Worm (Caenorhabditis elegans): ENCODE measurements around the gene mup-4.

The mup-4 gene

ce11 chrIII:7489055-7489534, at the start of gene mup-4:
mup-4 (minus strand) TSS chrIII:7489105.
- TF ChIP-seq sea-1 (GFP tag; conservative IDR thresholded peaks at IDR 0.05) (no peak), F13C5.2 (tag; optimal IDR thresholded peaks at IDR 0.05) (no peak), tbx-11 (GFP tag; IDR thresholded peaks at IDR 0.05) (no peak), aly-1 (tag; optimal IDR thresholded peaks at IDR 0.05) (no peak), tra-4 (tag; optimal IDR thresholded peaks at IDR 0.05) (no peak), hmg-4 (GFP tag; optimal IDR thresholded peaks at IDR 0.05) (no peak), B0310.2 (tag; optimal IDR thresholded peaks at IDR 0.05) (no peak), ceh-13 (GFP tag; optimal IDR thresholded peaks at IDR 0.05) (no peak), hnd-1 (tag; optimal IDR thresholded peaks at IDR 0.05) (no peak), ceh-36 (tag; optimal IDR thresholded peaks at IDR 0.05) (no peak), pes-1 (GFP tag; IDR thresholded peaks at IDR 0.05) (no peak), ets-7 (tag; optimal IDR thresholded peaks at IDR 0.05) (no peak)

DNA sequence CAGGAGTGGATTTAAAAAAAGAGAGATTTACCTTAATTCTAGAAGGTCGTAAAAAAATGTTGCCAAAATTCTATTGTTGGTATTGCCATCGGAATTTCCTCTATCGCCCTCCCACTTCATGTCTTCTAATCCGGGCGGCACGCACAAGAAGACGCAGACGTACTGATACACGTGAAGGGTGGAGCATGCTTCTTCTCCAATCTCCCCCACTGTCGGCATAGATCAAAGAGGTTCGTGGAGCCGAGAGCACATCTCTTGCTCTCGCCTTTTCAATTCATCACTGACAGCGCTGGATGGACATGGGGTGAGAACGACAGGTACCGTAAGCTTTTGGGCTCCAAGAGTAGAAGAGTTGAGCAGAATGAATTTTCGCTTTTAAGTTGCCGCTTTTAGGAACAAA, 47.7 kb upstream of the mup-4 start, which contains the start of gene lin-39:
Gene lin-39 (minus strand): TSS at position 74 of the 400 bp plus-strand sequence.
- TF ChIP-seq B0310.2 (tag; optimal IDR thresholded peaks at IDR 0.05) (no peak), sea-1 (GFP tag; conservative IDR thresholded peaks at IDR 0.05) (no peak), ets-7 (tag; optimal IDR thresholded peaks at IDR 0.05) (no peak), scrt-1 (GFP tag; IDR thresholded peaks at IDR 0.05) (no peak), hmg-4 (GFP tag; optimal IDR thresholded peaks at IDR 0.05) (no peak), flt-1 (GFP tag; IDR thresholded peaks at IDR 0.05) (no peak), tra-4 (tag; optimal IDR thresholded peaks at IDR 0.05) (no peak), pes-1 (GFP tag; IDR thresholded peaks at IDR 0.05) (no peak), tbx-37 (GFP tag; conservative IDR thresholded peaks at IDR 0.05) (no peak), ceh-13 (GFP tag; optimal IDR thresholded peaks at IDR 0.05) (no peak), hmbx-1 (tag; optimal IDR thresholded peaks at IDR 0.05) (no peak), aly-1 (tag; optimal IDR thresholded peaks at IDR 0.05) (no peak), tbx-11 (GFP tag; IDR thresholded peaks at IDR 0.05) (no peak), ceh-36 (tag; optimal IDR thresholded peaks at IDR 0.05) (no peak), ama-1 (optimal IDR thresholded peaks at IDR 0.05) (no peak), F13C5.2 (tag; optimal IDR thresholded peaks at IDR 0.05) (no peak), hnd-1 (tag; optimal IDR thresholded peaks at IDR 0.05) (no peak)

- TF ChIP-seq tra-4 (tag; optimal IDR thresholded peaks at IDR 0.05) = no peak
These were observed 46.4 kb upstream of the mup-4 start for ce11 chrIII:7535347-7535746.

DNA sequence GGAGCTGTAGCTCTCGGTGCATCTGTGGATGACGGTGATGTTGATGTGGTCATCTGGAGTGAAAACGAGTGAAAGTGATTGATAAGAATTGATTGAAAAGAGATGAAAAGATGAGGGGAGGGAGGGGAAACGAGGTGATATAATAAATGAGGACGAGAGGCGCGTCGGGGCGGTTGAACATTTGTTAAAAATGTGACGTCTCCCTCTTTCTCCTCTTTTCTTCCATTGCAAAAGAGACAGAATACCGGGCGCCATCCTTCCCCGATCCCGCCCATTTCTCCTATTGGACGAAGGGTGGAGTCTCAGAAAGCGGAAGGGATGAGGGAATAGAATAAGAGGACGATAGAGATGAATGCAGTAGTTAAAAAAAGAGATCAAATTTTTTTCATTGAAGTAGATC, 45.7 kb upstream of the mup-4 start:
- TF ChIP-seq ceh-36 (tag; optimal IDR thresholded peaks at IDR 0.05) = no peak
- no peak for TF ChIP-seq B0310.2 (tag; optimal IDR thresholded peaks at IDR 0.05)
- TF ChIP-seq hnd-1 (tag; optimal IDR thresholded peaks at IDR 0.05) = no peak
- TF ChIP-seq tbx-11 (GFP tag; IDR thresholded peaks at IDR 0.05) = no peak
- TF ChIP-seq tbx-37 (GFP tag; conservative IDR thresholded peaks at IDR 0.05) = no peak
- TF ChIP-seq hmg-4 (GFP tag; optimal IDR thresholded peaks at IDR 0.05) = no peak
- TF ChIP-seq ama-1 (optimal IDR thresholded peaks at IDR 0.05) = no peak
- TF ChIP-seq F13C5.2 (tag; optimal IDR thresholded peaks at IDR 0.05) = no peak
- TF ChIP-seq ceh-13 (GFP tag; optimal IDR thresholded peaks at IDR 0.05) = no peak

DNA sequence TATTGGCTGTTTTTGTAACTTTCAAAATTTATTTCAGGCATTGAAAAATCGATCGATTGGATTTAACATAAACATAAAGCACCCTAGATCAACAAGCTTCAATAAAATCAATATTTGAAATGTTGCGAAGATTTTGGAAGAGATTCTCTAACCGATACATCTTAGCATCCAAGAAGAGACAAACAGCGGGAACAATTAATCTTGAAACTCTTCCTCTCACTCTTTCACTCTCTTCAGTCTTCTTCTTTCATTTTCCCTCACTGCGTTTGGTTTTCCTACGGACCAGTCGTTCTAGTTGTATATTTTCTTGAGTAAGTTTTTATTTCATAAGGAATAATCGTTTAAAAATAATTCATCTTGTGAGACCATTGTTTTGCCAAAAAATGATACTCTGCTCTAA, 44.1 kb upstream of the mup-4 start:
- TF ChIP-seq ets-7 (tag; optimal IDR thresholded peaks at IDR 0.05) (no peak), ama-1 (optimal IDR thresholded peaks at IDR 0.05) (no peak), F13C5.2 (tag; optimal IDR thresholded peaks at IDR 0.05) (no peak)

DNA sequence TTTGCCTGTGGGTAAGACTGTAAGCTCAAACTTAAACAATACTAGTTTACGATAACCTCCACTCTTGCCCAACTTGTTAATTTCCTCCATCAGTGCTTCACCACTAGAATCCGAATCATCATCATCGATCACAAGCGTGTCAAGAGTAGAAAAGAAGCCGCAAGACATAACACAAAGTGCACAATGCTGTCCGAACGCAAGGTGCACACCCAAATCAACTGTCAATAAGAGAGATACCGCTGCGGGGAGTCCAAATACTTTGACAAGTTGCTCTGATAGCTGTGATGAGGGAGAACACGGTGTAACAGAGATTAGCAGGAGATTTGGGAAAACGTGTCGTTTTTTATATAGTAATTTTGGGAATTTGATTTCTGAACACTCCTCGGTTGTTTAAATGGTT, 42.5 kb upstream of the mup-4 start:
- TF ChIP-seq sea-1 (GFP tag; conservative IDR thresholded peaks at IDR 0.05) (no peak), ets-7 (tag; optimal IDR thresholded peaks at IDR 0.05) (no peak), ama-1 (optimal IDR thresholded peaks at IDR 0.05) (no peak), tra-4 (tag; optimal IDR thresholded peaks at IDR 0.05) (no peak), flt-1 (GFP tag; IDR thresholded peaks at IDR 0.05) (no peak), B0310.2 (tag; optimal IDR thresholded peaks at IDR 0.05) (no peak), pes-1 (GFP tag; IDR thresholded peaks at IDR 0.05) (no peak), tbx-11 (GFP tag; IDR thresholded peaks at IDR 0.05) (no peak), ceh-36 (tag; optimal IDR thresholded peaks at IDR 0.05) (no peak), tbx-37 (GFP tag; conservative IDR thresholded peaks at IDR 0.05) (no peak), hmbx-1 (tag; optimal IDR thresholded peaks at IDR 0.05) (no peak), aly-1 (tag; optimal IDR thresholded peaks at IDR 0.05) (no peak), scrt-1 (GFP tag; IDR thresholded peaks at IDR 0.05) (no peak)

- TF ChIP-seq ama-1 (optimal IDR thresholded peaks at IDR 0.05) (no peak), flt-1 (GFP tag; IDR thresholded peaks at IDR 0.05) (no peak), hmbx-1 (tag; optimal IDR thresholded peaks at IDR 0.05) (no peak), B0310.2 (tag; optimal IDR thresholded peaks at IDR 0.05) (no peak)
These were observed 41.9 kb upstream of the mup-4 start for ce11 chrIII:7530830-7531229.

- TF ChIP-seq hmg-4 (GFP tag; optimal IDR thresholded peaks at IDR 0.05) (no peak), ets-7 (tag; optimal IDR thresholded peaks at IDR 0.05) (no peak), pes-1 (GFP tag; IDR thresholded peaks at IDR 0.05) (no peak), ama-1 (optimal IDR thresholded peaks at IDR 0.05) (no peak), F13C5.2 (tag; optimal IDR thresholded peaks at IDR 0.05) (no peak), ceh-36 (tag; optimal IDR thresholded peaks at IDR 0.05) (no peak), hmbx-1 (tag; optimal IDR thresholded peaks at IDR 0.05) (no peak), hnd-1 (tag; optimal IDR thresholded peaks at IDR 0.05) (no peak)
These were observed 41.2 kb upstream of the mup-4 start for ce11 chrIII:7530108-7530507.

DNA sequence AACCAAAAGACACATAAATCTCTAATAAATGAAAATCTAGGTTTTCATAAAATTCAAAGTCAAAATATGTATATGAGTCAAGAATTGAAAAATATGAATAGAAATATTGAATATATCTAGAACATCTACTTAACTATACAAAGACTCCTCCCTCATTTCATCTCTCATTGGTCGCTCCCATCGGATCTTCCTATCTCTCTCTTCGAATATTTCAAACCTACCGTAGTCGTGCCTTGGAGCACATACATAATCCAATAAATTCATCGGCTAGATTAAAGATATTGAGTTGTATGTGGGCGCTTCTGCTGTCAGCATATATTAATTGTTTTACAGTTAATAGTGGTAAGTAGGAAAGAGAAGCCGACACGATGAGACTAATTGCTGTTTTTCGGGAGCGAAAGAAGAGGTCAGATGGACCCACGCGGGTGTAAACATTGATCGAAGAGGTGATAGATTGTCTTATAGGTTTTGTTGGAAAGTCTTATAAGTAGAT, 38.1 kb upstream of the mup-4 start:
- TF ChIP-seq ceh-36 (tag; optimal IDR thresholded peaks at IDR 0.05) (no peak), tbx-37 (GFP tag; conservative IDR thresholded peaks at IDR 0.05) (no peak)
